Fruit fly (Drosophila melanogaster): ENCODE measurements around the gene CG43391.
A peak's percentile ranks its signal among the peaks of the same experiment; 100 is the strongest.

The CG43391 gene

DNA sequence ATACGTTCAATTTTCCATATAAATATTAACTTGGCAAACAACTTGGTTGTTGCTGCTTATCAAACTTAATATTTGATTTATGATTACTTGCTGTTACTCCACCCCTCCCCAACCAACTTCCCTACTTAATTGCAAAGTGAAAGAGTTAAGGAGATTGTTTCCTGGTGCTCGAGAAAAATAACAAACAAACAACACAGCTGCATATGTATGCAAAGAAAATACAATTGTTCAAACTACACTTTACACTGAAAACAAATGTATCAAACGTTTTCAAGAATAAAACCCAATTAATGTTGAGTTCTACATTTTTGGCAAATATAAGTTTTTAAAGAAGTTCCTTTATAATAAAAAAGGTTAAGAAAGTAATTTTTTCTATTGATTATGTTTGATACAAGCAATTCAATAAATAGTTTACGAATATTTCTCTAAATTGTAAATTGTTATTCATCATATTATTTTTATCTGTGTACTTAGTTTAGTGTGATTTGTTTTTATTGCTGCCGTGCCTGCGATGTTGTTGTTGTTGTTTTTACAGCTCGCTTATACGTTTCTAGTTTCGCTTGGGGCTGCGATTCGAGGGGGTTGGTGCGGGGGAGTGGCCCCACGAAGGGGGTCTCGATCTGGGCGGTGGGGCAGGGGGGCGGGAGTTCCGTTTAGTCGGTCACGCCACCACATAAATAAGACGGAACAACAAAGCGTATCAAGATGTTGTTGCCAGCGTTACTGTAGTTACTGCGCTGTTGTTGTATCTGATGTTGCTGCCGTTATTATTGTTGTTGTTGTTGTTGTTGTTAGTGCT, 25.0 kb downstream of the CG43391 start (continued):
- TF ChIP-seq lov (optimal IDR thresholded peaks at IDR 0.05) (no peak), lov (GFP tag; IDR thresholded peaks at IDR 0.05) (peak; percentile 38; the same call in 1 of the 3 replicates), CG10979 (tag; optimal IDR thresholded peaks at IDR 0.05) (peak; percentile 90), Atf3 (GFP tag; optimal IDR thresholded peaks at IDR 0.05) (peak; percentile 49), Dref (GFP tag; IDR thresholded peaks at IDR 0.05) (no peak), abd-A (tag; optimal IDR thresholded peaks at IDR 0.05) (peak; percentile 91), PHDP (tag; optimal IDR thresholded peaks at IDR 0.05) (peak; percentile 86), hkb (optimal IDR thresholded peaks at IDR 0.05) (no peak), hkb (GFP tag; IDR thresholded peaks at IDR 0.05) (0 out of 2 replicates have a peak, but pooled peaks have one; percentile 28), CG6689 (GFP tag; IDR thresholded peaks at IDR 0.05) (peak; percentile 46; the same call in 1 of the 2 replicates), CG9932 (GFP tag; IDR thresholded peaks at IDR 0.05) (peak; percentile 57), ham (GFP tag; IDR thresholded peaks at IDR 0.05) (no peak), Nf-YC (tag; optimal IDR thresholded peaks at IDR 0.05) (peak; percentile 50), CG2678 (tag; optimal IDR thresholded peaks at IDR 0.05) (peak; percentile 91), CG11560 (tag; IDR thresholded peaks at IDR 0.05) (no peak), cato (GFP tag; optimal IDR thresholded peaks at IDR 0.05; ENCODE audit: borderline replicate concordance) (peak; percentile 33), CG16813 (GFP tag; IDR thresholded peaks at IDR 0.05; ENCODE audit: partially characterized antibody) (no peak), D19A (tag; optimal IDR thresholded peaks at IDR 0.05) (peak; percentile 78), Kr (GFP tag; optimal IDR thresholded peaks at IDR 0.05) (no peak), stwl (tag; optimal IDR thresholded peaks at IDR 0.05) (no peak), gt (GFP tag; IDR thresholded peaks at IDR 0.05) (no peak), Nf-YB (GFP tag; optimal IDR thresholded peaks at IDR 0.05) (peak; percentile 64), pan (optimal IDR thresholded peaks at IDR 0.05) (no peak), pan (GFP tag; optimal IDR thresholded peaks at IDR 0.05 in 1 of 2, IDR thresholded peaks at IDR 0.05 in 1 of 2) (peak in 1 of 2 experiments; percentile 58), CG6813 (GFP tag; optimal IDR thresholded peaks at IDR 0.05) (peak; percentile 47), CG31441 (GFP tag; IDR thresholded peaks at IDR 0.05) (peak; percentile 90), CG16863 (GFP tag; optimal IDR thresholded peaks at IDR 0.05) (peak; percentile 39), vvl (GFP tag; IDR thresholded peaks at IDR 0.05) (peak; percentile 78), dimm (GFP tag; IDR thresholded peaks at IDR 0.05) (no peak), dan (GFP tag; IDR thresholded peaks at IDR 0.05) (no peak), CG15073 (GFP tag; optimal IDR thresholded peaks at IDR 0.05) (no peak), CG12391 (tag; optimal IDR thresholded peaks at IDR 0.05) (peak; percentile 87), phol (tag; optimal IDR thresholded peaks at IDR 0.05) (peak; percentile 87), sna (GFP tag; IDR thresholded peaks at IDR 0.05; ENCODE audit: partially characterized antibody) (no peak), fd102C (GFP tag; optimal IDR thresholded peaks at IDR 0.05) (no peak), maf-S (GFP tag; optimal IDR thresholded peaks at IDR 0.05) (peak; percentile 39), CG15601 (tag; optimal IDR thresholded peaks at IDR 0.05) (peak; percentile 84), ewg (GFP tag; optimal IDR thresholded peaks at IDR 0.05) (peak; percentile 62), CG7745 (tag; optimal IDR thresholded peaks at IDR 0.05) (no peak), CG4328 (GFP tag; optimal IDR thresholded peaks at IDR 0.05) (peak; percentile 57), ttk (GFP tag; IDR thresholded peaks at IDR 0.05) (peak; percentile 46; the same call in 1 of the 2 replicates), Hr3 (GFP tag; optimal IDR thresholded peaks at IDR 0.05) (peak; percentile 67), bsh (GFP tag; optimal IDR thresholded peaks at IDR 0.05) (peak in 1 of 2 experiments; percentile 89), Sox102F (GFP tag; optimal IDR thresholded peaks at IDR 0.05) (peak; percentile 91), CG1647 (GFP tag; optimal IDR thresholded peaks at IDR 0.05) (peak; percentile 15), pnt (GFP tag; optimal IDR thresholded peaks at IDR 0.05) (peak; percentile 38), CG5180 (GFP tag; optimal IDR thresholded peaks at IDR 0.05) (peak; percentile 48), nom (GFP tag; optimal IDR thresholded peaks at IDR 0.05) (peak; percentile 58), Bdp1 (GFP tag; optimal IDR thresholded peaks at IDR 0.05) (no peak)
